Worm (Caenorhabditis elegans) whole organism, early embryonic: ENCODE measurements around the gene C54E10.6.
A peak's percentile ranks its signal among the peaks of the same experiment; 100 is the strongest.

Experiments
- B0310.2 ChIP-seq: sonication (generic microtip); optimal IDR thresholded peaks from 2 replicates; lab custom pipeline; 2016; ENCODE audit warnings: mild to moderate bottlenecking, missing genetic modification characterization, missing compliant biosample characterization
- F13C5.2 ChIP-seq: sonication (generic microtip); optimal IDR thresholded peaks from 2 replicates; lab custom pipeline; 2017; ENCODE audit warnings: mild to moderate bottlenecking, missing genetic modification characterization, inconsistent platforms, missing compliant biosample characterization
- aly-1 ChIP-seq: sonication (generic microtip); optimal IDR thresholded peaks from 2 replicates; lab custom pipeline; 2016; ENCODE audit warnings: missing genetic modification characterization, missing compliant biosample characterization
- ama-1 ChIP-seq: fragments of 150-350 bp; optimal IDR thresholded peaks from 2 replicates; lab custom pipeline; 2014
- ceh-13 ChIP-seq: fragments of 200-800 bp; sonication (Bioruptor generic); optimal IDR thresholded peaks from 2 replicates; lab custom pipeline; 2018; ENCODE audit warnings: mild to moderate bottlenecking, missing genetic modification characterization, missing compliant biosample characterization
- ceh-36 ChIP-seq: sonication (generic microtip); optimal IDR thresholded peaks from 2 replicates; lab custom pipeline; 2016; ENCODE audit warnings: missing genetic modification characterization, inconsistent platforms, missing compliant biosample characterization
- ets-7 ChIP-seq: sonication (generic microtip); optimal IDR thresholded peaks from 2 replicates; lab custom pipeline; 2016; ENCODE audit warnings: missing genotype, missing genetic modification characterization, missing compliant biosample characterization
- flt-1 ChIP-seq: fragments of 200-800 bp; sonication (Bioruptor generic); IDR thresholded peaks from 2 replicates; pipeline ENCODE4 v1.3.6; 2022; ENCODE audit warnings: missing genetic modification characterization, missing compliant biosample characterization
- hmbx-1 ChIP-seq: sonication (generic microtip); optimal IDR thresholded peaks from 2 replicates; lab custom pipeline; 2016; ENCODE audit warnings: mild to moderate bottlenecking, missing genetic modification characterization, missing compliant biosample characterization
- hmg-4 ChIP-seq: fragments of 200-800 bp; sonication (Bioruptor generic); optimal IDR thresholded peaks from 2 replicates; lab custom pipeline; 2018; ENCODE audit warnings: mild to moderate bottlenecking, missing genetic modification characterization, missing compliant biosample characterization
- hnd-1 ChIP-seq: sonication (generic microtip); optimal IDR thresholded peaks from 2 replicates; lab custom pipeline; 2016; ENCODE audit warnings: missing genetic modification characterization, missing compliant biosample characterization
- pes-1 ChIP-seq: fragments of 200-800 bp; sonication (Bioruptor generic); IDR thresholded peaks from 2 replicates; pipeline ENCODE4 v1.3.6; 2022; ENCODE audit warnings: missing genetic modification reagents, missing genetic modification characterization, missing compliant biosample characterization
- scrt-1 ChIP-seq: fragments of 200-800 bp; sonication (Bioruptor generic); IDR thresholded peaks from 2 replicates; pipeline ENCODE4 v1.3.6; 2022; ENCODE audit warnings: missing genetic modification characterization, missing compliant biosample characterization
- sea-1 ChIP-seq: fragments of 200-800 bp; sonication (Bioruptor generic); conservative IDR thresholded peaks from 2 replicates; pipeline ENCODE4 v1.3.6; 2022; ENCODE audit warnings: missing genetic modification characterization, missing compliant biosample characterization
- tbx-11 ChIP-seq: fragments of 200-800 bp; sonication (Bioruptor generic); IDR thresholded peaks from 2 replicates; pipeline ENCODE4 v1.3.6; 2022; ENCODE audit warnings: missing genetic modification characterization, missing compliant biosample characterization
- tbx-37 ChIP-seq: fragments of 200-800 bp; sonication (Bioruptor generic); conservative IDR thresholded peaks from 2 replicates; pipeline ENCODE4 v1.3.6; 2022; ENCODE audit warnings: missing genetic modification reagents, missing genetic modification characterization, missing compliant biosample characterization
- tra-4 ChIP-seq: sonication (generic microtip); optimal IDR thresholded peaks from 2 replicates; lab custom pipeline; 2017; ENCODE audit warnings: missing genetic modification characterization, missing compliant biosample characterization

C54E10.6 gene

ce11 chrV:18808621-18809020 is at the start of gene C54E10.6:
C54E10.6 (minus strand) TSS chrV:18808729.
- TF ChIP-seq F13C5.2 (tag; lab: Kevin White, UChicago): peak; percentile 43
- TF ChIP-seq B0310.2 (tag; lab: Kevin White, UChicago): no peak
- no peak for TF ChIP-seq sea-1 (GFP tag; lab: Robert Waterston, UW)

ce11 chrV:18854788-18855187 is 46.3 kb upstream of the C54E10.6 start:
- TF ChIP-seq aly-1 (tag; lab: Kevin White, UChicago) (no peak), flt-1 (GFP tag; lab: Robert Waterston, UW) (no peak), ets-7 (tag; lab: Kevin White, UChicago) (no peak), B0310.2 (tag; lab: Kevin White, UChicago) (no peak), ceh-36 (tag; lab: Kevin White, UChicago) (no peak), scrt-1 (GFP tag; lab: Robert Waterston, UW) (no peak), hmbx-1 (tag; lab: Kevin White, UChicago) (no peak), tbx-37 (GFP tag; lab: Robert Waterston, UW) (no peak), tbx-11 (no peak), pes-1 (no peak), tra-4 (tag; lab: Kevin White, UChicago) (no peak), F13C5.2 (tag; lab: Kevin White, UChicago) (no peak), hmg-4 (GFP tag; lab: Kevin White, UChicago) (no peak), hnd-1 (no peak), ceh-13 (GFP tag; lab: Kevin White, UChicago) (no peak), sea-1 (GFP tag; lab: Robert Waterston, UW) (no peak), ama-1 (no peak)

- TF ChIP-seq tra-4 (tag; lab: Kevin White, UChicago): no peak
- no peak for TF ChIP-seq F13C5.2 (tag; lab: Kevin White, UChicago)
Measured at ce11 chrV:18848578-18848977, 40.0 kb upstream of the C54E10.6 start.

- no peak for TF ChIP-seq F13C5.2 (tag; lab: Kevin White, UChicago)
- no peak for TF ChIP-seq ama-1
Measured at ce11 chrV:18846480-18846879, 38.0 kb upstream of the C54E10.6 start, which contains the start of gene nhr-230. nhr-230 (plus strand) TSS chrV:18846780.

- TF ChIP-seq ets-7 (tag; lab: Kevin White, UChicago) (no peak), tra-4 (tag; lab: Kevin White, UChicago) (no peak), aly-1 (tag; lab: Kevin White, UChicago) (no peak), hmbx-1 (tag; lab: Kevin White, UChicago) (no peak), flt-1 (GFP tag; lab: Robert Waterston, UW) (no peak), pes-1 (no peak), scrt-1 (GFP tag; lab: Robert Waterston, UW) (no peak)
Measured at ce11 chrV:18842468-18842867, 33.9 kb upstream of the C54E10.6 start.

- TF ChIP-seq B0310.2 (tag; lab: Kevin White, UChicago) (no peak), pes-1 (no peak), ceh-13 (GFP tag; lab: Kevin White, UChicago) (no peak), scrt-1 (GFP tag; lab: Robert Waterston, UW) (no peak), ama-1 (no peak), ceh-36 (tag; lab: Kevin White, UChicago) (no peak), flt-1 (GFP tag; lab: Robert Waterston, UW) (no peak), tbx-37 (GFP tag; lab: Robert Waterston, UW) (no peak), aly-1 (tag; lab: Kevin White, UChicago) (no peak), sea-1 (GFP tag; lab: Robert Waterston, UW) (no peak), hmbx-1 (tag; lab: Kevin White, UChicago) (no peak), hmg-4 (GFP tag; lab: Kevin White, UChicago) (no peak), F13C5.2 (tag; lab: Kevin White, UChicago) (no peak), tbx-11 (no peak)
Measured at ce11 chrV:18838799-18839354, 30.3 kb upstream of the C54E10.6 start, which contains the start of gene nhr-65. nhr-65 (plus strand) TSS chrV:18839304.

- TF ChIP-seq tbx-11 (no peak), ets-7 (tag; lab: Kevin White, UChicago) (no peak), pes-1 (no peak), ceh-13 (GFP tag; lab: Kevin White, UChicago) (no peak), aly-1 (tag; lab: Kevin White, UChicago) (no peak), ama-1 (no peak), F13C5.2 (tag; lab: Kevin White, UChicago) (no peak), scrt-1 (GFP tag; lab: Robert Waterston, UW) (no peak), sea-1 (GFP tag; lab: Robert Waterston, UW) (no peak), ceh-36 (tag; lab: Kevin White, UChicago) (no peak), hmbx-1 (tag; lab: Kevin White, UChicago) (no peak)
Measured at ce11 chrV:18837125-18837524, 28.6 kb upstream of the C54E10.6 start, which contains the start of gene cyp-33D3. cyp-33D3 (minus strand) TSS chrV:18837225.

- TF ChIP-seq ceh-13 (GFP tag; lab: Kevin White, UChicago) (no peak), hmbx-1 (tag; lab: Kevin White, UChicago) (no peak), tbx-37 (GFP tag; lab: Robert Waterston, UW) (no peak), B0310.2 (tag; lab: Kevin White, UChicago) (no peak), F13C5.2 (tag; lab: Kevin White, UChicago) (no peak), ceh-36 (tag; lab: Kevin White, UChicago) (no peak), sea-1 (GFP tag; lab: Robert Waterston, UW) (no peak), hnd-1 (no peak), tra-4 (tag; lab: Kevin White, UChicago) (no peak), flt-1 (GFP tag; lab: Robert Waterston, UW) (no peak), scrt-1 (GFP tag; lab: Robert Waterston, UW) (no peak), ets-7 (tag; lab: Kevin White, UChicago) (no peak), tbx-11 (no peak), pes-1 (no peak), ama-1 (no peak)
Measured at ce11 chrV:18827374-18827773, 18.8 kb upstream of the C54E10.6 start.
